Fruit fly (Drosophila melanogaster): Measurements from ENCODE around the gene CG43998.
A peak's percentile ranks its signal among the peaks of the same experiment; 100 is the strongest.

The CG43998 gene

dm6 chr3R:23933684-23934575 lies 5.1 kb upstream of the CG43998 start, which contains the start of gene CG5854:
Gene CG5854 (plus strand): TSS chr3R:23933912.
- peak; percentile 61 for TF ChIP-seq cic (GFP tag; optimal IDR thresholded peaks at IDR 0.05)
- no peak for TF ChIP-seq cnc (optimal IDR thresholded peaks at IDR 0.05)
- no peak for TF ChIP-seq CG1620 (GFP tag; optimal IDR thresholded peaks at IDR 0.05)
- peak; percentile 58 for TF ChIP-seq CG11617 (GFP tag; optimal IDR thresholded peaks at IDR 0.05)
- TF ChIP-seq CG12768 (GFP tag; optimal IDR thresholded peaks at IDR 0.05) = peak; percentile 28
- peak; percentile 71 for TF ChIP-seq CG7101 (tag; optimal IDR thresholded peaks at IDR 0.05)
- peak; percentile 30 for TF ChIP-seq Crg-1 (GFP tag; optimal IDR thresholded peaks at IDR 0.05)
- TF ChIP-seq ovo (GFP tag; optimal IDR thresholded peaks at IDR 0.05) = no peak
- peak; percentile 75 for TF ChIP-seq CG14711 (tag; optimal IDR thresholded peaks at IDR 0.05)
- peak; percentile 32 for TF ChIP-seq pad (GFP tag; optimal IDR thresholded peaks at IDR 0.05)
- TF ChIP-seq Mnt (GFP tag; optimal IDR thresholded peaks at IDR 0.05) = peak; percentile 60
- no peak for TF ChIP-seq CG5204 (GFP tag; optimal IDR thresholded peaks at IDR 0.05)
- no peak for TF ChIP-seq Hr96 (GFP tag; optimal IDR thresholded peaks at IDR 0.05)
- TF ChIP-seq tj (GFP tag; optimal IDR thresholded peaks at IDR 0.05) = peak; percentile 19
- TF ChIP-seq toe (GFP tag; optimal IDR thresholded peaks at IDR 0.05) = no peak
- peak; percentile 25 for TF ChIP-seq CG7045 (GFP tag; optimal IDR thresholded peaks at IDR 0.05)
- peak; percentile 86 for TF ChIP-seq CG33017 (tag; optimal IDR thresholded peaks at IDR 0.05)
- TF ChIP-seq kay (GFP tag; ENCODE audit: borderline replicate concordance) = no peak
- TF ChIP-seq Clk (GFP tag; optimal IDR thresholded peaks at IDR 0.05) = no peak
- peak; percentile 63 for TF ChIP-seq bab1 (GFP tag; optimal IDR thresholded peaks at IDR 0.05)

dm6 chr3R:23933430-23933683 lies 4.6 kb upstream of the CG43998 start, which contains the start of gene RpS19b:
Gene RpS19b (minus strand): TSS chr3R:23933530.
- TF ChIP-seq CG14711 (tag; optimal IDR thresholded peaks at IDR 0.05) = no peak
- no peak for TF ChIP-seq toe (GFP tag; optimal IDR thresholded peaks at IDR 0.05)
- TF ChIP-seq tj (GFP tag; optimal IDR thresholded peaks at IDR 0.05) = no peak

dm6 chr3R:23931095-23931728 lies 2.4 kb upstream of the CG43998 start, which contains the start of the genes Rpt2 and CG13599:
Gene Rpt2 (minus strand): TSS chr3R:23931558.
Gene CG13599 (plus strand): TSS chr3R:23931639.
- TF ChIP-seq CG5204 (GFP tag; optimal IDR thresholded peaks at IDR 0.05) (no peak), bab1 (GFP tag; optimal IDR thresholded peaks at IDR 0.05) (peak; percentile 63), cnc (optimal IDR thresholded peaks at IDR 0.05) (peak; percentile 73 to 89), ovo (GFP tag; optimal IDR thresholded peaks at IDR 0.05) (no peak), kay (GFP tag; ENCODE audit: borderline replicate concordance) (no peak), pad (GFP tag; optimal IDR thresholded peaks at IDR 0.05) (no peak), Mnt (GFP tag; optimal IDR thresholded peaks at IDR 0.05) (no peak), CG7101 (tag; optimal IDR thresholded peaks at IDR 0.05) (peak; percentile 40), CG14711 (tag; optimal IDR thresholded peaks at IDR 0.05) (peak; percentile 40), toe (GFP tag; optimal IDR thresholded peaks at IDR 0.05) (no peak)

dm6 chr3R:23927429-23927828 lies 1.4 kb downstream of the CG43998 start, which contains the start of gene CG13601:
Gene CG13601 (minus strand): TSS chr3R:23927634.
- TF ChIP-seq bab1 (GFP tag; optimal IDR thresholded peaks at IDR 0.05) (peak; percentile 38), CG5204 (GFP tag; optimal IDR thresholded peaks at IDR 0.05) (no peak), CG1620 (GFP tag; optimal IDR thresholded peaks at IDR 0.05) (peak; percentile 30), CG12768 (GFP tag; optimal IDR thresholded peaks at IDR 0.05) (peak; percentile 27), Crg-1 (GFP tag; optimal IDR thresholded peaks at IDR 0.05) (no peak), cnc (optimal IDR thresholded peaks at IDR 0.05) (no peak), Mnt (GFP tag; optimal IDR thresholded peaks at IDR 0.05) (peak; percentile 56), ovo (GFP tag; optimal IDR thresholded peaks at IDR 0.05) (no peak), CG33017 (tag; optimal IDR thresholded peaks at IDR 0.05) (no peak)

dm6 chr3R:23924200-23924599 lies 4.6 kb downstream of the CG43998 start, which contains the start of gene Ndc1:
Gene Ndc1 (plus strand): TSS chr3R:23924399.
- TF ChIP-seq bab1 (GFP tag; optimal IDR thresholded peaks at IDR 0.05) (no peak), Hr96 (GFP tag; optimal IDR thresholded peaks at IDR 0.05) (no peak), CG14711 (tag; optimal IDR thresholded peaks at IDR 0.05) (no peak), pad (GFP tag; optimal IDR thresholded peaks at IDR 0.05) (no peak), Crg-1 (GFP tag; optimal IDR thresholded peaks at IDR 0.05) (no peak), CG7045 (GFP tag; optimal IDR thresholded peaks at IDR 0.05) (no peak), CG12768 (GFP tag; optimal IDR thresholded peaks at IDR 0.05) (no peak), Clk (GFP tag; optimal IDR thresholded peaks at IDR 0.05) (no peak), cnc (optimal IDR thresholded peaks at IDR 0.05) (no peak), CG7101 (tag; optimal IDR thresholded peaks at IDR 0.05) (no peak), ovo (GFP tag; optimal IDR thresholded peaks at IDR 0.05) (no peak), CG33017 (tag; optimal IDR thresholded peaks at IDR 0.05) (no peak), toe (GFP tag; optimal IDR thresholded peaks at IDR 0.05) (no peak), Mnt (GFP tag; optimal IDR thresholded peaks at IDR 0.05) (no peak), CG11617 (GFP tag; optimal IDR thresholded peaks at IDR 0.05) (no peak)
